Worm (Caenorhabditis elegans): ENCODE measurements around the gene gpa-5.

DNA sequence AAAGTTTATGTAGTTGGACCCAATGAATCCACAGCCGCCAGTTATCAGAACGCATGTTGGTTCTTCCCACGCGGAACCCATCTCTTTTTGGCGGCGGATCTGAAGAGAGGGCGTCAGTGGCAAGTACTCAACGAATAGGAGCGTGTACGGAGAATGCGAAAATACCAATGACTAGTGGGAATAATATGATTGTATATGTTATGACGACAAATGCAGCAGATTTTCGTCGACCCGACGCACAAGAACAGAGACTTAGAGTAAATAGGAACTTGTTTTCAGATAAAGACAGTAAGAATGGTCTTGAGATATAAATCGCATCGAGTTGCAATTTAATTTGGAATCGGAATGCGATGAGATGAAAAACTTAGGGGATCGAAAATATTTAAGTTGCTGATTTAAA, 7.9 kb downstream of the gpa-5 start, which contains the start of gene bus-5:
- no peak for TF ChIP-seq nhr-76 (tag; optimal IDR thresholded peaks at IDR 0.05)
- no peak for TF ChIP-seq sptf-1 (tag; optimal IDR thresholded peaks at IDR 0.05)
- no peak for TF ChIP-seq lsy-2 (tag; optimal IDR thresholded peaks at IDR 0.05)
- TF ChIP-seq unc-130 (tag; optimal IDR thresholded peaks at IDR 0.05) = no peak
- no peak for TF ChIP-seq egl-27 (tag; optimal IDR thresholded peaks at IDR 0.05)
- TF ChIP-seq nhr-85 (tag) = no peak
- no peak for TF ChIP-seq pqm-1 (tag; optimal IDR thresholded peaks at IDR 0.05)
- no peak for TF ChIP-seq swsn-7 (tag; optimal IDR thresholded peaks at IDR 0.05)
- TF ChIP-seq efl-3 (GFP tag; optimal IDR thresholded peaks at IDR 0.05) = no peak

All from whole organism, L1 larva.